Fruit fly (Drosophila melanogaster) whole organism, prepupa: ENCODE results near the gene Cht11.

Source experiments
- CG10669 ChIP-seq: fragments of 200-800 bp; sonication (Bioruptor generic); optimal IDR thresholded peaks from 3 replicates; lab custom pipeline; 2018; ENCODE audit warnings: missing biosample characterization, mild to moderate bottlenecking, missing genetic modification characterization, moderate library complexity
- CG11902 ChIP-seq: fragments of 200-800 bp; sonication (Bioruptor generic); optimal IDR thresholded peaks from 3 replicates; lab custom pipeline; 2016; ENCODE audit warnings: missing biosample characterization, missing genetic modification characterization
- CG3032 ChIP-seq: fragments of 200-800 bp; optimal IDR thresholded peaks from 2 replicates; lab custom pipeline; 2019; ENCODE audit warnings: missing biosample characterization, mild to moderate bottlenecking, missing genetic modification characterization, moderate library complexity
- CG31627 ChIP-seq: fragments of 200-800 bp; sonication (Bioruptor generic); optimal IDR thresholded peaks from 3 replicates; lab custom pipeline; 2016; ENCODE audit warnings: missing biosample characterization, missing genetic modification characterization
- CG4318 ChIP-seq: fragments of 200-800 bp; sonication (Bioruptor generic); optimal IDR thresholded peaks from 3 replicates; lab custom pipeline; 2017; ENCODE audit warnings: missing biosample characterization, mild to moderate bottlenecking, missing genetic modification characterization
- Met ChIP-seq: fragments of 200-800 bp; sonication (Bioruptor generic); optimal IDR thresholded peaks from 3 replicates; lab custom pipeline; 2016; ENCODE audit warnings: missing biosample characterization, missing genetic modification characterization
- OdsH ChIP-seq: fragments of 200-800 bp; sonication (Bioruptor generic); optimal IDR thresholded peaks from 3 replicates; lab custom pipeline; 2016; ENCODE audit warnings: missing biosample characterization, missing genetic modification characterization
- Smox ChIP-seq: fragments of 200-800 bp; sonication (Bioruptor generic); optimal IDR thresholded peaks from 3 replicates; lab custom pipeline; 2016; ENCODE audit warnings: missing biosample characterization, missing genetic modification characterization
- Sox102F ChIP-seq: fragments of 200-800 bp; sonication (Bioruptor generic); optimal IDR thresholded peaks from 2 replicates; lab custom pipeline; 2016; ENCODE audit warnings: missing biosample characterization, mild to moderate bottlenecking, missing genetic modification characterization
- fd59A ChIP-seq: fragments of 200-800 bp; sonication (Bioruptor generic); optimal IDR thresholded peaks from 2 replicates; lab custom pipeline; 2017; ENCODE audit warnings: missing biosample characterization, mild to moderate bottlenecking, missing genetic modification characterization, missing genetic modification reagents
- fd85E ChIP-seq: fragments of 200-800 bp; sonication (Bioruptor generic); optimal IDR thresholded peaks from 3 replicates; lab custom pipeline; 2016; ENCODE audit warnings: missing biosample characterization, missing genetic modification characterization
- lz ChIP-seq: fragments of 200-800 bp; sonication (Bioruptor generic); optimal IDR thresholded peaks from 3 replicates; lab custom pipeline; 2016; ENCODE audit warnings: missing biosample characterization, missing genetic modification characterization
- salr ChIP-seq, 2 experiments: fragments of 200-800 bp; sonication (Bioruptor generic); optimal IDR thresholded peaks; 3 replicates each; lab custom pipeline; 2016 to 2018; ENCODE audit warnings: missing biosample characterization in 2 of 2, missing genetic modification characterization in 2 of 2, mild to moderate bottlenecking in 1 of 2
- spab ChIP-seq: fragments of 200-800 bp; sonication (Bioruptor generic); optimal IDR thresholded peaks from 2 replicates; lab custom pipeline; 2017; ENCODE audit warnings: missing biosample characterization, mild to moderate bottlenecking, missing genetic modification characterization, missing genetic modification reagents

- TF ChIP-seq Sox102F (GFP tag; lab: Kevin White, UChicago) = no peak
- TF ChIP-seq salr (GFP tag; optimal IDR thresholded peaks at IDR 0.05; lab: Kevin White, UChicago) = no peak
- no peak for TF ChIP-seq fd85E (GFP tag; lab: Kevin White, UChicago)
- TF ChIP-seq CG31627 = no peak
- no peak for TF ChIP-seq fd59A (GFP tag; lab: Kevin White, UChicago)
- TF ChIP-seq Met (GFP tag; lab: Kevin White, UChicago) = no peak
- no peak for TF ChIP-seq CG4318
- TF ChIP-seq CG10669 (GFP tag; lab: Kevin White, UChicago) = no peak
- TF ChIP-seq CG3032 (tag; lab: Kevin White, UChicago) = no peak
- no peak for TF ChIP-seq spab (GFP tag; lab: Kevin White, UChicago)
- no peak for TF ChIP-seq OdsH
- no peak for TF ChIP-seq CG11902 (GFP tag; lab: Kevin White, UChicago)
- TF ChIP-seq lz (GFP tag; lab: Kevin White, UChicago) = no peak
- no peak for TF ChIP-seq Smox (GFP tag; lab: Kevin White, UChicago)
Observed at dm6 chrX:6820703-6821102, 28.6 kb downstream of the Cht11 start, which contains the start of the genes Nf-YC and xit.
